Worm (Caenorhabditis elegans): Measurements from ENCODE around the gene D1014.7.

ce11 chrV:8092385-8092784 lies 25.7 kb upstream of the D1014.7 start, which contains the start of gene str-129:
- TF ChIP-seq nfya-1 (tag; optimal IDR thresholded peaks at IDR 0.05; ENCODE audit: insufficient read depth) (no peak), lin-39 (tag; optimal IDR thresholded peaks at IDR 0.05) (no peak), unc-62 (GFP tag; optimal IDR thresholded peaks at IDR 0.05) (no peak), pqm-1 (tag; optimal IDR thresholded peaks at IDR 0.05) (no peak), unc-39 (tag; optimal IDR thresholded peaks at IDR 0.05) (no peak), jun-1 (tag; optimal IDR thresholded peaks at IDR 0.05) (no peak), nhr-76 (tag; optimal IDR thresholded peaks at IDR 0.05) (no peak), ama-1 (optimal IDR thresholded peaks at IDR 0.05) (no peak)

Measured in whole organism, L3 larva.